Worm (Caenorhabditis elegans): Measurements from ENCODE around the gene unc-42.

DNA sequence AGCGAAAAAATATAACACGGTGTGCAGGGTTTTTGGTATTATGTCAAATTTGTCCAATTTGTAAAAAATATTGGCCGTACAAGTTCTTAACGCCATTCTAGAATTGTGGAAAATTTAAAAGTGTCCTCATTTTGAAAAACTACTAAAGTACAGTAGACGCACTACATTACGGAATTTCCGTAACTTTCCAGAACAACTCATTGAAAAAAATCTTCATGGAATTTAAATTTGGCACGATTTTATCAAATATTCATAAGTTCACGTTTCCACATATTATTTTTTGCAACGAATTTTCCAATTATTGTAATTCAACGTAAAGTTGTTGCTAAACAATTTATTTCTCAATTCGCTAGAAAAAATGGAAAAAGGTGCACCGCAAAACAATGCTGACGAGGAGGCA is 54.3 kb downstream of the unc-42 start, which contains the start of gene F40F9.3:
- no peak for TF ChIP-seq ces-1 (GFP tag; optimal IDR thresholded peaks at IDR 0.05)
- no peak for TF ChIP-seq mdl-1 (tag; optimal IDR thresholded peaks at IDR 0.05)
- no peak for TF ChIP-seq unc-130 (tag; optimal IDR thresholded peaks at IDR 0.05)
- no peak for TF ChIP-seq nhr-28 (tag; optimal IDR thresholded peaks at IDR 0.05)
- no peak for TF ChIP-seq fos-1 (tag; optimal IDR thresholded peaks at IDR 0.05)
- TF ChIP-seq sox-4 (tag; optimal IDR thresholded peaks at IDR 0.05) = no peak
- no peak for TF ChIP-seq vab-15 (tag; optimal IDR thresholded peaks at IDR 0.05)
- no peak for TF ChIP-seq hpl-2 (GFP tag; optimal IDR thresholded peaks at IDR 0.05)
- no peak for TF ChIP-seq unc-86 (tag; optimal IDR thresholded peaks at IDR 0.05)
- TF ChIP-seq elt-3 (tag; optimal IDR thresholded peaks at IDR 0.05) = no peak
